Worm (Caenorhabditis elegans): ENCODE data around the gene mrps-2.
A peak's percentile ranks its signal among the peaks of the same experiment; 100 is the strongest.

The mrps-2 gene

DNA sequence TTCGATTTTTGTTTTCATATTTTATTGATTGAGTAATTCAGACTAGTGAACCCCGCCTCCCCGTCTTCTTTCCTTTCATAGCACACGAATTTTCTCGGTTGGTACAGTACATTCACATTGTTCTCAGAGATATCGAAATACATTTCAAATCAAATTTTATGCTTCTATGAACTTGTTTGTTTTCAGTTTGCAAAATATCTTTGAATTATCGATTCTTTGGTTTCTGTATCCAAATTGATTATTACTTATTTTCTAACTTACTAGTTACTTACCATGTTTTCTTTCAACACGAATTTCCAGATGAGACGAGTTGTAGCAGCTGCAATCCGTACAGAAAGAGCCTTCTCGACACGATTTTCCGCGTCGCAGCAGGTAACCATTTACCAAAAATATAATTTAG is at the start of gene mrps-2:
Gene mrps-2 (plus strand): TSS at position 301 of the 400 bp plus-strand sequence.
- TF ChIP-seq tbx-37 (GFP tag; conservative IDR thresholded peaks at IDR 0.05), result no peak
- TF ChIP-seq flt-1 (GFP tag; IDR thresholded peaks at IDR 0.05), result no peak
- no peak for TF ChIP-seq hmg-4 (GFP tag; optimal IDR thresholded peaks at IDR 0.05)
- TF ChIP-seq tra-4 (tag; optimal IDR thresholded peaks at IDR 0.05), result no peak
- TF ChIP-seq ama-1 (optimal IDR thresholded peaks at IDR 0.05), result no peak
- TF ChIP-seq B0310.2 (tag; optimal IDR thresholded peaks at IDR 0.05), result no peak
- no peak for TF ChIP-seq ceh-13 (GFP tag; optimal IDR thresholded peaks at IDR 0.05)
- no peak for TF ChIP-seq tbx-11 (GFP tag; IDR thresholded peaks at IDR 0.05)
- no peak for TF ChIP-seq hmbx-1 (tag; optimal IDR thresholded peaks at IDR 0.05)
- no peak for TF ChIP-seq ceh-36 (tag; optimal IDR thresholded peaks at IDR 0.05)
- no peak for TF ChIP-seq hnd-1 (tag; optimal IDR thresholded peaks at IDR 0.05)
- TF ChIP-seq pes-1 (GFP tag; IDR thresholded peaks at IDR 0.05), result no peak
- no peak for TF ChIP-seq sea-1 (GFP tag; conservative IDR thresholded peaks at IDR 0.05)
- no peak for TF ChIP-seq aly-1 (tag; optimal IDR thresholded peaks at IDR 0.05)
- TF ChIP-seq F13C5.2 (tag; optimal IDR thresholded peaks at IDR 0.05), result no peak
- TF ChIP-seq scrt-1 (GFP tag; IDR thresholded peaks at IDR 0.05), result no peak

DNA sequence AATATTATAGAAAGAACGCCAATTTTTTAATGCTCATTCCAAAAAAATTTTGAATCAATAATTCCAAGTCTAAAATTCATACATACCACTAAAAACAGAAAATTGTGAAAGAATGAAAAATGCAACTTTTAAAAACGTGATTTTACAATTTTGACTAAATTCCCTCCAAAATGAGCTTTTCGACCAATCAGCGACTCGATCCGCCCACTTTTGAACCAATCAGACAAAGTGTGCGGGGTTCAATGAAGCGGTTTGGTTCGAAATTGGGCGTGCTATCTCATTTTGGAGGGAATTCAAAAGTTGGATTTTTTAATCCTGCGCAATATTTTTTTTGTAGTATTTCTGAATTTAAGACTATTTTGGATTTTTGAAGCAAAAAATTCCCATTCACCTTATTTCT is 48.2 kb upstream of the mrps-2 start:
- no peak for TF ChIP-seq ceh-36 (tag; optimal IDR thresholded peaks at IDR 0.05)
- no peak for TF ChIP-seq ceh-13 (GFP tag; optimal IDR thresholded peaks at IDR 0.05)
- no peak for TF ChIP-seq hnd-1 (tag; optimal IDR thresholded peaks at IDR 0.05)
- TF ChIP-seq tbx-37 (GFP tag; conservative IDR thresholded peaks at IDR 0.05), result no peak
- no peak for TF ChIP-seq scrt-1 (GFP tag; IDR thresholded peaks at IDR 0.05)
- TF ChIP-seq ama-1 (optimal IDR thresholded peaks at IDR 0.05), result no peak
- no peak for TF ChIP-seq hmg-4 (GFP tag; optimal IDR thresholded peaks at IDR 0.05)
- no peak for TF ChIP-seq tra-4 (tag; optimal IDR thresholded peaks at IDR 0.05)
- TF ChIP-seq sea-1 (GFP tag; conservative IDR thresholded peaks at IDR 0.05), result no peak
- TF ChIP-seq B0310.2 (tag; optimal IDR thresholded peaks at IDR 0.05), result no peak
- no peak for TF ChIP-seq tbx-11 (GFP tag; IDR thresholded peaks at IDR 0.05)
- no peak for TF ChIP-seq F13C5.2 (tag; optimal IDR thresholded peaks at IDR 0.05)

DNA sequence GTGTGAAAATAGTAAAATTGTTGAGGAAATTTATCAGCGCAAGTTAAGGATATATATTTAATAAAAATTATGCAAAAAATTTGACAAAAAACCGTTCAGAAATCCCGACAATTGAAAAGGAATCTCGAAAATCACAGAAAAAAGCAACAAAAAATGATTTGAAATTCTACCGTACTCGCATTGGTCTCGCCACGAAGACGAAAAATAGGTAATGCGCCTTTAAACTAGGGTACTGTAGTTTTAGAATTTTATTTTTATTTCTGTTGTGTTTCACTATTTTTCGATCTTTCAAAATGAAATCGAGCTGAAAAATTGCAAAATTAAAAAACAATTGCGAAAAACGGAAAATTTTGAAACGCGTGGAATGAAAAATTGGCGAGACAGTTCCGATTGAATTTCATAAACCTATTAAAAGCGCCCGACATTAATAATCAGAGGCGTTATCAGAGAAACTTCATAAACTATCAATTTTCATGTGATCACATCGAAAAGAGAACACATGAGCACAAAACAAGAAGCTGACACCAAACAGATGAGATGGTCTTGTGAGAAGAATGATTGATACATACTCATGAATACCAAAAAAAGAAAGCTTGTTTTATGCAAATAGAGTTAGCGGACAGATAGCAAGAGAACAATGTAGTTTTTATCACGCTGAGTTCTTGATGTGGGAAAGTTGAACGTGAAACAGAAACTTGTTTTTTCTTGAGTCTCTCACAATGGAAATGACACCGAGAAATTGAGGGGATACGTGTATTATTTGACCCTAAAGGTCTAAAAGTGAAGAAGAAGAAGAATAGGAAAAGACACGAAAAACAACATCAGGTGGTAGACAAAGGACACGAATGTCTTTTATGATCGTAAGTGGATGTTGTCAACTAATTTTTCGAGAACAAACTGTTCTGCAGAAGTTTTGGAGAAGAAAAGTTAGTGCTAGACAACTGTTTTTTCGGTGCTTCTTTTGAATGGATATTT is 40.4 kb upstream of the mrps-2 start:
- no peak for TF ChIP-seq hmg-4 (GFP tag; optimal IDR thresholded peaks at IDR 0.05)
- TF ChIP-seq tbx-11 (GFP tag; IDR thresholded peaks at IDR 0.05), result no peak
- TF ChIP-seq B0310.2 (tag; optimal IDR thresholded peaks at IDR 0.05), result no peak
- TF ChIP-seq hnd-1 (tag; optimal IDR thresholded peaks at IDR 0.05), result no peak
- TF ChIP-seq ceh-13 (GFP tag; optimal IDR thresholded peaks at IDR 0.05), result no peak
- TF ChIP-seq sea-1 (GFP tag; conservative IDR thresholded peaks at IDR 0.05), result no peak
- TF ChIP-seq scrt-1 (GFP tag; IDR thresholded peaks at IDR 0.05), result no peak
- no peak for TF ChIP-seq flt-1 (GFP tag; IDR thresholded peaks at IDR 0.05)
- TF ChIP-seq ama-1 (optimal IDR thresholded peaks at IDR 0.05), result no peak
- TF ChIP-seq hmbx-1 (tag; optimal IDR thresholded peaks at IDR 0.05), result no peak

DNA sequence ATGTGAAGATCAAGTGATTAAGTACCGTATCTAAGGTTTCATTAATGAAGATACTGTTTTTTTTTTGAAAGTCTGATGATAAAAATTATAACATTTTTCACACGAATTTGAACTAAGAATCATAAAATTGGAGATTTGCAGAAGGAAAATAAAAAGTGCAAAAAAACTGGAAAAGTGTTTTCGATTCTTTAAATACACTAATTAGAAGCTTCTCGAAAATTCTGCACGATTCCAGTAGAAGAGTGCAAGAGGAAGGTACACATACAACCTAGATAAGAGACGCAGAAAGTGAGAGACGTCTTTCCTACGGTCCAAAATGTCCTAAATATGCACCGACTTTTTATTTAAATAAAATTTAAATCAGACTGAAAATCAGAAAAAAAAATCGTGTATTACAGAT is 39.3 kb upstream of the mrps-2 start:
- no peak for TF ChIP-seq tra-4 (tag; optimal IDR thresholded peaks at IDR 0.05)

DNA sequence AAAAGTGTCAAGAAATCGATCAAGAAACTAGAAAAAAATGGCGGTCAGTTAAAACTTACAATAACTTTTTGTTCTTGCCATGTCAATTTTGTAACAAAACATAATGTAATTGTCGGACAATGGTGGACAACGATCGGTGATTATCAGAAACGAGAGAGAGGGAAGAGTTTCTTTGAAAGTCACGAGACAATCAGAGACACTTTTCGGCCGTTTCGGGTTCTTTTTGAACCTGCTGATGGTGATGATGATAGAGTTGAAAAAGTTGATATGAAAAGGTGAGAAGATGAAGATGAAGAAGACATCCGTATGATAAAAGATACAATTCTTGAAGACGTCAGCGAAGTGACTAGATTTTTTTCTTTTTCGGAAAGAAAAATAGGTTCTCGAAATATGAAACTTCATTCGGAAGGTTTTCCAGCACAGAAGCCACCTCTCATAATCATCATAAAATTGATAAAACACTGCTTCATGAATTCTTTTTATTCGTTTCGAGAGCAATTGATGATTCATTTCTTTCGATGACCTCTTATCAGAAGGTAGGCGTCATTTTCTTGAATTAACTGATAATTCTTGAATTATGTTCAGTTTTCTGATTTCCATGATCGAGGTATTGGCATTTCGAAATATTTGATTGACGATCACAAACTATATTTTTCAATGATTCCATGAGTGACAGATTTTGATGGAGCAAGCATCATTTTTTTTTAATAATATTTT is 38.6 kb upstream of the mrps-2 start:
- no peak for TF ChIP-seq pes-1 (GFP tag; IDR thresholded peaks at IDR 0.05)
- TF ChIP-seq sea-1 (GFP tag; conservative IDR thresholded peaks at IDR 0.05), result no peak
- no peak for TF ChIP-seq hnd-1 (tag; optimal IDR thresholded peaks at IDR 0.05)
- TF ChIP-seq flt-1 (GFP tag; IDR thresholded peaks at IDR 0.05), result no peak
- no peak for TF ChIP-seq ama-1 (optimal IDR thresholded peaks at IDR 0.05)
- no peak for TF ChIP-seq scrt-1 (GFP tag; IDR thresholded peaks at IDR 0.05)

DNA sequence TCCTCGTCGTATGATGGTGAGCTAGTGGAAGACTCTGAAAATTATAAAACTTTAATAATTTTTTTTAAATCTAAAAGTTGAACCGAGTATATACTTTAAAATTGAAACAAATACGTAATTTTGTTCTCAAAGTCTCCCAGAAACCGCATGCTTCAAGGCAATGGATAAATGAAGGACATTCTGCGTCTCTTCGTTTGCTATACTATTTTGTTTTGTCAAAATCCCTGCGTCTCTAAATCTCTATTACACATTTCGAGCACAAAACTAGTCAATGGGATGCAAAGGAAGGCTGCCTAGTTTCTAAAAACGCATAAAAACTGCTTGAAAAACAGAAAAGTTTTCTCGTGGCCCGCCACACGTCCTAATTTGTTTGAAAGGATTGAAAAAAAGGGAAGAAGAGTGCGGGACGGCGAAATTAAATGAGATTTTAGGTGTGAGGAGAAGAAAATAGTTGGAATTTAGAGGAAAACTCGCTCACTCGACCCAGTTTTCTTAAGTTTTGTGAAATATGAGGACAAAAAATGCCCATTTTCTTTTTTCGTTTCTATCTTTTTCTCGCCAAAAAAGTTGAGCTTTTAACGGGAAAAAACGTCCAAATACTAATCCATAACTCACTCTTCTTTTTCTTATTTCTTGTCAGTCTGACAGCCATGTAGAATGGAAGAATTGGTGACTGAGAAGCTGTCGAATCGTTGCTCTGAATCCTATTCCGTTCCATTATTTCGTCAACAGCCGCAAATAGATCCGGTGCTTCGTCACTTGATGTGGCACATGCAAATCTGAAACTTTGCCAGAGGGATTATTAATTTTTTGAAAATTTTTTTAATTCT is 36.7 kb upstream of the mrps-2 start:
- TF ChIP-seq ets-7 (tag; optimal IDR thresholded peaks at IDR 0.05) (no peak), aly-1 (tag; optimal IDR thresholded peaks at IDR 0.05) (no peak), sea-1 (GFP tag; conservative IDR thresholded peaks at IDR 0.05) (no peak), tbx-11 (GFP tag; IDR thresholded peaks at IDR 0.05) (no peak), scrt-1 (GFP tag; IDR thresholded peaks at IDR 0.05) (no peak), B0310.2 (tag; optimal IDR thresholded peaks at IDR 0.05) (no peak), flt-1 (GFP tag; IDR thresholded peaks at IDR 0.05) (no peak), tbx-37 (GFP tag; conservative IDR thresholded peaks at IDR 0.05) (no peak), hmg-4 (GFP tag; optimal IDR thresholded peaks at IDR 0.05) (no peak), F13C5.2 (tag; optimal IDR thresholded peaks at IDR 0.05) (no peak), pes-1 (GFP tag; IDR thresholded peaks at IDR 0.05) (no peak), hnd-1 (tag; optimal IDR thresholded peaks at IDR 0.05) (no peak), ceh-36 (tag; optimal IDR thresholded peaks at IDR 0.05) (no peak), hmbx-1 (tag; optimal IDR thresholded peaks at IDR 0.05) (no peak), ama-1 (optimal IDR thresholded peaks at IDR 0.05) (no peak), ceh-13 (GFP tag; optimal IDR thresholded peaks at IDR 0.05) (no peak)

DNA sequence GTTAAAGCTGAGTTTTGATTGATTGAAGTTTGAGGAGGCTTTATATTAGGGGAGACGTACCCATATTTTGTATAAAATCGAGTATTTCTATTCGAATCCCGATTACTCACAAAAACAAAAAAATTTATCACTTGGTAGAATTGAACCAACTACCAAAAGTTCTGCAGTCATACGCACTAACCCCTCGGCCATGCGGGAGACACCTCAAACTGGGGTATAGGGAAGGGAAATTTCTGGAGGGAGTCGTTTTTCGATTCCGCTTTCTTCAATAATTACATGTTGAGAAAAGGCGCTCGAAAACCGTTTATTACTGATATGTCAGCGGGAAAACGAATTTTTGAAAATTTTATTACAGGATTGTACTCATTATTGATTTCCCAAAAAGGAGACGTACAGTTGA is 34.2 kb upstream of the mrps-2 start:
- peak; percentile 80 for TF ChIP-seq sea-1 (GFP tag; conservative IDR thresholded peaks at IDR 0.05)
- TF ChIP-seq tbx-11 (GFP tag; IDR thresholded peaks at IDR 0.05), result peak; percentile 75
- peak; percentile 86 for TF ChIP-seq pes-1 (GFP tag; IDR thresholded peaks at IDR 0.05)
- peak; percentile 84 for TF ChIP-seq scrt-1 (GFP tag; IDR thresholded peaks at IDR 0.05)
- TF ChIP-seq flt-1 (GFP tag; IDR thresholded peaks at IDR 0.05), result peak; percentile 80
- peak; percentile 60 for TF ChIP-seq tbx-37 (GFP tag; conservative IDR thresholded peaks at IDR 0.05)
